Fruit fly (Drosophila melanogaster) whole organism, embryonic: ENCODE measurements around the gene mxc.
A peak's percentile ranks its signal among the peaks of the same experiment; 100 is the strongest.

ENCODE experiments used
- Abd-B ChIP-seq: fragments of 200-800 bp; sonication (Bioruptor generic); optimal IDR thresholded peaks from 2 replicates; lab custom pipeline; 2018; ENCODE audit warnings: missing biosample characterization, mild to moderate bottlenecking, missing genetic modification characterization, moderate library complexity
- Adf1 ChIP-seq: fragments of 200-800 bp; sonication (Bioruptor generic); IDR thresholded peaks from 2 replicates; pipeline ENCODE4 v1.3.6; 2022; ENCODE audit warnings: missing biosample characterization, missing genetic modification characterization
- Aef1 ChIP-seq: fragments of 200-800 bp; sonication (Bioruptor generic); IDR thresholded peaks from 3 replicates; pipeline ENCODE4 v1.3.6; 2022; ENCODE audit warnings: missing biosample characterization, missing genetic modification characterization
- Bdp1 ChIP-seq: fragments of 200-800 bp; sonication (Bioruptor generic); optimal IDR thresholded peaks from 3 replicates; lab custom pipeline; 2016; ENCODE audit warnings: missing biosample characterization, missing genetic modification characterization
- Bgb ChIP-seq: fragments of 200-800 bp; sonication (Bioruptor generic); IDR thresholded peaks from 2 replicates; pipeline ENCODE4 v1.3.6; 2022; ENCODE audit warnings: missing biosample characterization, missing genetic modification characterization; ENCODE audit not compliant: partially characterized antibody
- C15 ChIP-seq: fragments of 200-800 bp; sonication (Bioruptor generic); IDR thresholded peaks from 3 replicates; pipeline ENCODE4 v1.3.6; 2022; ENCODE audit warnings: missing biosample characterization, missing genetic modification characterization
- CG11560 ChIP-seq: fragments of 200-800 bp; sonication (Bioruptor generic); IDR thresholded peaks from 3 replicates; pipeline ENCODE4 v1.3.6; 2022; ENCODE audit warnings: missing biosample characterization, missing genetic modification characterization
- CG12391 ChIP-seq: fragments of 200-800 bp; sonication (Bioruptor generic); optimal IDR thresholded peaks from 3 replicates; lab custom pipeline; 2018; ENCODE audit warnings: missing biosample characterization, mild to moderate bottlenecking, missing genetic modification characterization, moderate library complexity
- CG12769 ChIP-seq: fragments of 200-800 bp; sonication (Bioruptor generic); optimal IDR thresholded peaks from 2 replicates; lab custom pipeline; 2019; ENCODE audit warnings: missing biosample characterization, mild to moderate bottlenecking, missing genetic modification characterization, moderate library complexity
- CG13287 ChIP-seq: fragments of 200-800 bp; sonication (Bioruptor generic); IDR thresholded peaks from 2 replicates; pipeline ENCODE4 v1.3.6; 2022; ENCODE audit warnings: missing biosample characterization, missing genetic modification characterization; ENCODE audit not compliant: partially characterized antibody
- CG13624 ChIP-seq: fragments of 200-800 bp; sonication (Bioruptor generic); optimal IDR thresholded peaks from 2 replicates; lab custom pipeline; 2016; ENCODE audit warnings: missing biosample characterization, missing genetic modification characterization
- CG15073 ChIP-seq: fragments of 200-800 bp; sonication (Bioruptor generic); optimal IDR thresholded peaks from 2 replicates; lab custom pipeline; 2016; ENCODE audit warnings: missing biosample characterization, missing genetic modification characterization
- CG1603 ChIP-seq: fragments of 200-800 bp; sonication (Bioruptor generic); optimal IDR thresholded peaks from 2 replicates; lab custom pipeline; 2019; ENCODE audit warnings: missing biosample characterization, mild to moderate bottlenecking, missing genetic modification characterization, moderate library complexity
- CG17359 ChIP-seq: fragments of 200-800 bp; sonication (Bioruptor generic); optimal IDR thresholded peaks from 3 replicates; lab custom pipeline; 2018; ENCODE audit warnings: missing biosample characterization, mild to moderate bottlenecking, missing genetic modification characterization, moderate library complexity
- CG30020 ChIP-seq: fragments of 200-800 bp; optimal IDR thresholded peaks from 2 replicates; lab custom pipeline; 2019; ENCODE audit warnings: missing biosample characterization, mild to moderate bottlenecking, missing genetic modification characterization, moderate library complexity
- CG30403 ChIP-seq: fragments of 200-800 bp; sonication (Bioruptor generic); optimal IDR thresholded peaks from 3 replicates; lab custom pipeline; 2016; ENCODE audit warnings: missing biosample characterization, missing genetic modification characterization
- CG3163 ChIP-seq: fragments of 200-800 bp; sonication (Bioruptor generic); optimal IDR thresholded peaks from 3 replicates; lab custom pipeline; 2016; ENCODE audit warnings: missing biosample characterization, missing genetic modification characterization
- CG42726 ChIP-seq: fragments of 200-800 bp; sonication (Bioruptor generic); IDR thresholded peaks from 2 replicates; pipeline ENCODE4 v1.3.6; 2022; ENCODE audit warnings: missing biosample characterization, missing genetic modification characterization; ENCODE audit not compliant: partially characterized antibody
- CG6272 ChIP-seq: fragments of 200-800 bp; sonication (Bioruptor generic); IDR thresholded peaks from 2 replicates; pipeline ENCODE4 v1.3.6; 2022; ENCODE audit warnings: missing biosample characterization, missing genetic modification characterization
- CG6791 ChIP-seq: fragments of 200-800 bp; sonication (Bioruptor generic); IDR thresholded peaks from 3 replicates; pipeline ENCODE4 v1.3.6; 2022; ENCODE audit warnings: missing biosample characterization, missing genetic modification characterization; ENCODE audit not compliant: partially characterized antibody
- CG8765 ChIP-seq: fragments of 200-800 bp; sonication (Bioruptor generic); IDR thresholded peaks from 2 replicates; pipeline ENCODE4 v1.3.6; 2022; ENCODE audit warnings: missing biosample characterization, missing genetic modification characterization
- Dll ChIP-seq: fragments of 200-800 bp; sonication (Bioruptor generic); IDR thresholded peaks from 4 replicates; pipeline ENCODE4 v1.3.6; 2022; ENCODE audit warnings: missing biosample characterization, missing genetic modification characterization; ENCODE audit not compliant: partially characterized antibody
- E2f2 ChIP-seq: fragments of 200-800 bp; sonication (Bioruptor generic); IDR thresholded peaks from 2 replicates; pipeline ENCODE4 v1.3.6; 2022; ENCODE audit warnings: missing biosample characterization, missing genetic modification characterization
- Ets97D ChIP-seq: fragments of 200-800 bp; sonication (Bioruptor generic); optimal IDR thresholded peaks from 3 replicates; lab custom pipeline; 2016; ENCODE audit warnings: missing biosample characterization, missing genetic modification characterization
- Hmr ChIP-seq: fragments of 200-800 bp; sonication (Bioruptor generic); optimal IDR thresholded peaks from 3 replicates; lab custom pipeline; 2017; ENCODE audit warnings: mild to moderate bottlenecking, missing biosample characterization, missing genetic modification reagents, missing genetic modification characterization
- MESR4 ChIP-seq: fragments of 200-800 bp; sonication (Bioruptor generic); optimal IDR thresholded peaks from 2 replicates; lab custom pipeline; 2018; ENCODE audit warnings: missing biosample characterization, mild to moderate bottlenecking, missing genetic modification characterization, moderate library complexity
- Meics ChIP-seq: fragments of 200-800 bp; sonication (Bioruptor generic); optimal IDR thresholded peaks from 2 replicates; lab custom pipeline; 2017; ENCODE audit warnings: missing biosample characterization, mild to moderate bottlenecking, missing genetic modification characterization
- Opbp ChIP-seq: fragments of 200-800 bp; sonication (Bioruptor generic); IDR thresholded peaks from 3 replicates; pipeline ENCODE4 v1.3.6; 2022; ENCODE audit warnings: missing biosample characterization, missing genetic modification characterization; ENCODE audit not compliant: partially characterized antibody
- Rfx ChIP-seq: fragments of 200-800 bp; sonication (Bioruptor generic); IDR thresholded peaks from 2 replicates; pipeline ENCODE4 v1.3.6; 2022; ENCODE audit warnings: missing biosample characterization, missing genetic modification characterization
- Side ChIP-seq: fragments of 200-800 bp; sonication (Bioruptor generic); optimal IDR thresholded peaks from 2 replicates; lab custom pipeline; 2016; ENCODE audit warnings: missing biosample characterization, missing genetic modification characterization
- Sry-δ ChIP-seq: fragments of 200-800 bp; sonication (Bioruptor generic); optimal IDR thresholded peaks from 2 replicates; lab custom pipeline; 2016; ENCODE audit warnings: missing biosample characterization, missing genetic modification characterization
- Taf1 ChIP-seq: fragments of 200-800 bp; sonication (Bioruptor generic); IDR thresholded peaks from 2 replicates; pipeline ENCODE4 v1.3.6; 2022; ENCODE audit warnings: missing biosample characterization, missing genetic modification characterization
- Xrp1 ChIP-seq: fragments of 200-800 bp; sonication (Bioruptor generic); IDR thresholded peaks from 2 replicates; pipeline ENCODE4 v1.3.6; 2022; ENCODE audit warnings: missing biosample characterization, missing genetic modification characterization
- YL-1 ChIP-seq: fragments of 200-800 bp; sonication (Bioruptor generic); optimal IDR thresholded peaks from 3 replicates; lab custom pipeline; 2017; ENCODE audit warnings: missing biosample characterization, mild to moderate bottlenecking, missing genetic modification characterization
- bsh ChIP-seq, 2 experiments: fragments of 200-800 bp; sonication (Bioruptor generic); optimal IDR thresholded peaks; 2 replicates each; lab custom pipeline; 2017 to 2018; ENCODE audit warnings: mild to moderate bottlenecking in 2 of 2, missing biosample characterization in 2 of 2, missing genetic modification characterization in 2 of 2, moderate library complexity in 1 of 2
- chn ChIP-seq: fragments of 200-800 bp; sonication (Bioruptor generic); optimal IDR thresholded peaks from 2 replicates; lab custom pipeline; 2016; ENCODE audit warnings: missing biosample characterization, missing genetic modification characterization
- crol ChIP-seq: fragments of 200-800 bp; sonication (Bioruptor generic); IDR thresholded peaks from 2 replicates; pipeline ENCODE4 v1.3.6; 2022; ENCODE audit warnings: missing biosample characterization, missing genetic modification characterization
- dysf ChIP-seq: fragments of 200-800 bp; sonication (Bioruptor generic); IDR thresholded peaks from 3 replicates; pipeline ENCODE4 v1.3.6; 2022; ENCODE audit warnings: missing biosample characterization, missing genetic modification characterization
- ewg ChIP-seq: fragments of 200-800 bp; sonication (Bioruptor generic); optimal IDR thresholded peaks from 3 replicates; lab custom pipeline; 2017; ENCODE audit warnings: mild to moderate bottlenecking, missing biosample characterization, missing genetic modification reagents, missing genetic modification characterization
- fd64A ChIP-seq: fragments of 200-800 bp; sonication (Bioruptor generic); optimal IDR thresholded peaks from 3 replicates; lab custom pipeline; 2018; ENCODE audit warnings: missing biosample characterization, mild to moderate bottlenecking, missing genetic modification characterization
- kah ChIP-seq: fragments of 200-800 bp; sonication (Bioruptor generic); optimal IDR thresholded peaks from 2 replicates; lab custom pipeline; 2018; ENCODE audit warnings: missing biosample characterization, mild to moderate bottlenecking, missing genetic modification characterization
- knrl ChIP-seq: fragments of 200-800 bp; sonication (Bioruptor generic); IDR thresholded peaks from 3 replicates; pipeline ENCODE4 v1.3.6; 2022; ENCODE audit warnings: missing biosample characterization, missing genetic modification characterization; ENCODE audit not compliant: partially characterized antibody
- nerfin-1 ChIP-seq: fragments of 200-800 bp; sonication (Bioruptor generic); optimal IDR thresholded peaks from 3 replicates; lab custom pipeline; 2019; ENCODE audit warnings: missing biosample characterization, mild to moderate bottlenecking, missing genetic modification characterization, moderate library complexity
- nom ChIP-seq: fragments of 200-800 bp; sonication (Bioruptor generic); optimal IDR thresholded peaks from 2 replicates; lab custom pipeline; 2017; ENCODE audit warnings: missing biosample characterization, missing genetic modification characterization, mild to moderate bottlenecking, moderate library complexity, missing genetic modification reagents
- otp ChIP-seq: fragments of 200-800 bp; sonication (Bioruptor generic); IDR thresholded peaks from 3 replicates; pipeline ENCODE4, ENCODE4 v1.3.6; 2022; ENCODE audit warnings: missing biosample characterization, missing genetic modification characterization
- peb ChIP-seq: fragments of 200-800 bp; sonication (Bioruptor generic); IDR thresholded peaks from 2 replicates; pipeline ENCODE4 v1.3.6; 2022; ENCODE audit warnings: missing biosample characterization, missing genetic modification characterization
- pzg ChIP-seq: fragments of 200-800 bp; sonication (Bioruptor generic); optimal IDR thresholded peaks from 3 replicates; lab custom pipeline; 2018; ENCODE audit warnings: missing biosample characterization, mild to moderate bottlenecking, missing genetic modification characterization, moderate library complexity
- ranshi ChIP-seq: fragments of 200-800 bp; sonication (Bioruptor generic); IDR thresholded peaks from 2 replicates; pipeline ENCODE4 v1.3.6; 2022; ENCODE audit warnings: missing biosample characterization, missing genetic modification characterization
- stwl ChIP-seq: fragments of 200-800 bp; sonication (Bioruptor generic); optimal IDR thresholded peaks from 3 replicates; lab custom pipeline; 2018; ENCODE audit warnings: missing biosample characterization, mild to moderate bottlenecking, missing genetic modification characterization, moderate library complexity

The mxc gene

dm6 chrX:9282783-9283289, 39.6 kb upstream of the mxc start, which contains the start of gene c11.1 (continued):
- TF ChIP-seq CG3163 (GFP tag; lab: Kevin White, UChicago) = peak; percentile 65
- peak; percentile 47; the same call in 1 of the 2 replicates for TF ChIP-seq CG13287 (GFP tag; lab: Robert Waterston, UW)
- TF ChIP-seq knrl (GFP tag; lab: Robert Waterston, UW) = peak; percentile 53; the same call in 2 of the 3 replicates
- peak; percentile 74 for TF ChIP-seq E2f2 (GFP tag; lab: Robert Waterston, UW)
- no peak for TF ChIP-seq CG1603 (tag; lab: Kevin White, UChicago)
- no peak for TF ChIP-seq kah (GFP tag; lab: Kevin White, UChicago)
- TF ChIP-seq nerfin-1 = peak; percentile 97
- TF ChIP-seq Sry-δ (GFP tag; lab: Kevin White, UChicago) = peak; percentile 30
- peak; percentile 51 for TF ChIP-seq crol (GFP tag; lab: Robert Waterston, UW)
- no peak for TF ChIP-seq CG6272 (GFP tag; lab: Robert Waterston, UW)
- no peak for TF ChIP-seq Side (GFP tag; lab: Kevin White, UChicago)
- 0 out of 2 replicates have a peak, but pooled peaks have one; percentile 19 for TF ChIP-seq Adf1
- no peak for TF ChIP-seq CG12769 (tag; lab: Kevin White, UChicago)
- no peak for TF ChIP-seq Taf1 (GFP tag; lab: Robert Waterston, UW)
- TF ChIP-seq Opbp (GFP tag; lab: Robert Waterston, UW) = no peak; the same call in 2 of the 3 replicates
- TF ChIP-seq MESR4 = peak; percentile 73
- TF ChIP-seq Aef1 (GFP tag; lab: Robert Waterston, UW) = peak; percentile 35; the same call in 1 of the 3 replicates
- TF ChIP-seq Rfx = peak; percentile 38; the same call in 1 of the 2 replicates
- no peak for TF ChIP-seq peb (GFP tag; lab: Robert Waterston, UW)
- TF ChIP-seq CG30020 (tag; lab: Kevin White, UChicago) = no peak
- no peak for TF ChIP-seq Xrp1 (GFP tag; lab: Robert Waterston, UW)
- peak; percentile 88 for TF ChIP-seq Abd-B (GFP tag; lab: Kevin White, UChicago)
- peak; percentile 11 for TF ChIP-seq stwl (tag; lab: Kevin White, UChicago)
- TF ChIP-seq C15 (GFP tag; lab: Robert Waterston, UW) = no peak
- peak; percentile 42; the same call in 1 of the 3 replicates for TF ChIP-seq CG11560 (tag; lab: Robert Waterston, UW)
- no peak for TF ChIP-seq CG30403 (GFP tag; lab: Kevin White, UChicago)
- no peak for TF ChIP-seq Hmr (GFP tag; lab: Kevin White, UChicago)
- TF ChIP-seq ranshi (GFP tag; lab: Robert Waterston, UW) = no peak
- no peak for TF ChIP-seq fd64A (GFP tag; lab: Kevin White, UChicago)
- 0 out of 2 replicates have a peak, but pooled peaks have one; percentile 10 for TF ChIP-seq CG42726 (GFP tag; lab: Robert Waterston, UW)
- peak; percentile 39; the same call in 1 of the 3 replicates for TF ChIP-seq dysf (GFP tag; lab: Robert Waterston, UW)
- no peak for TF ChIP-seq CG17359 (tag; lab: Kevin White, UChicago)
- no peak for TF ChIP-seq Meics (GFP tag; lab: Kevin White, UChicago)
- TF ChIP-seq bsh (GFP tag; optimal IDR thresholded peaks at IDR 0.05; lab: Kevin White, UChicago) = no peak
- TF ChIP-seq Bgb (GFP tag; lab: Robert Waterston, UW) = peak; percentile 36; the same call in 1 of the 2 replicates
- no peak for TF ChIP-seq ewg (GFP tag; lab: Kevin White, UChicago)
- no peak for TF ChIP-seq otp (GFP tag; lab: Robert Waterston, UW)
- peak; percentile 31 for TF ChIP-seq CG12391 (tag; lab: Kevin White, UChicago)
- TF ChIP-seq pzg (GFP tag; lab: Kevin White, UChicago) = peak; percentile 83
- TF ChIP-seq CG15073 = no peak
- TF ChIP-seq YL-1 (GFP tag; lab: Kevin White, UChicago) = peak; percentile 20
- peak; percentile 44 for TF ChIP-seq Ets97D (GFP tag; lab: Kevin White, UChicago)
- TF ChIP-seq CG8765 (GFP tag; lab: Robert Waterston, UW) = no peak
- TF ChIP-seq nom = peak; percentile 28
- peak; percentile 31 for TF ChIP-seq chn
- TF ChIP-seq CG13624 (GFP tag; lab: Kevin White, UChicago) = peak; percentile 41
- 0 out of 3 replicates have a peak, but pooled peaks have one; percentile 43 for TF ChIP-seq CG6791
- TF ChIP-seq Bdp1 (GFP tag; lab: Kevin White, UChicago) = no peak
- TF ChIP-seq Dll (GFP tag; lab: Robert Waterston, UW) = peak; percentile 41; the same call in 1 of the 4 replicates
